Worm (Caenorhabditis elegans): ENCODE results near the gene R160.12.

Gene R160.12

DNA sequence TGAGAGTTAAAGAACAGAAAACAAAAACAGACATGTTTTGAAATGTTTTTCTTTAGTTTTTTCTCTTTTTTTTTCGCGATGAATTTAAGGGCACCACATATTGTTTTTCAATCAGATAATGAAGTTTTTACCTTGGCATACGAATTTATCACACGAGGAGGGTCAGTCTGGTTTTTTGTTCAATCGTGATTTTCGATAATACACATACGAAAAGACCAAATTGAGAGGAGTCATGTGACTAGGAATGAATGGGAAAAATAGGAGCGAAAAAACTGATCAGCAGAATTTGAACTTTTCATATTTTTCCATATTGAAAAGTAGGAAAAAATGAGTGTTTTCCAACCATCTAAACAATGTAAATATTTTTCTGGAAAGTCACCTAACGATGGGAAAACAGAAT, 8.9 kb upstream of the R160.12 start (continued):
- no peak for TF ChIP-seq zip-4 (GFP tag; optimal IDR thresholded peaks at IDR 0.05)
- peak; percentile 54 for TF ChIP-seq snu-23 (GFP tag; optimal IDR thresholded peaks at IDR 0.05)
- no peak for TF ChIP-seq pqm-1 (tag; optimal IDR thresholded peaks at IDR 0.05)
- TF ChIP-seq sup-37 (GFP tag; optimal IDR thresholded peaks at IDR 0.05) = no peak
- TF ChIP-seq mdl-1 (tag; optimal IDR thresholded peaks at IDR 0.05) = no peak
- TF ChIP-seq skn-1 (tag; optimal IDR thresholded peaks at IDR 0.05) = no peak
- no peak for TF ChIP-seq lin-15B (tag; optimal IDR thresholded peaks at IDR 0.05)
- TF ChIP-seq lin-39 (tag; optimal IDR thresholded peaks at IDR 0.05) = no peak
- no peak for TF ChIP-seq egl-13 (tag; optimal IDR thresholded peaks at IDR 0.05)
- peak; percentile 1 for TF ChIP-seq C16A3.4 (tag; optimal IDR thresholded peaks at IDR 0.05)
- no peak for TF ChIP-seq zag-1 (tag; optimal IDR thresholded peaks at IDR 0.05)
- TF ChIP-seq C04F5.9 (tag; optimal IDR thresholded peaks at IDR 0.05) = no peak
- TF ChIP-seq unc-98 (GFP tag; IDR thresholded peaks at IDR 0.05) = no peak
- TF ChIP-seq nhr-11 (tag; optimal IDR thresholded peaks at IDR 0.05) = no peak
- TF ChIP-seq ztf-11 (tag; optimal IDR thresholded peaks at IDR 0.05) = no peak
- no peak for TF ChIP-seq nhr-28 (tag; optimal IDR thresholded peaks at IDR 0.05)
- no peak for TF ChIP-seq aha-1 (tag; optimal IDR thresholded peaks at IDR 0.05)
- no peak for TF ChIP-seq nhr-19 (GFP tag; conservative IDR thresholded peaks at IDR 0.05)
- TF ChIP-seq ama-1 (optimal IDR thresholded peaks at IDR 0.05) = no peak
- peak; percentile 4 for TF ChIP-seq blmp-1 (tag; optimal IDR thresholded peaks at IDR 0.05)
- no peak for TF ChIP-seq fkh-8 (tag; optimal IDR thresholded peaks at IDR 0.05)
- no peak for TF ChIP-seq aly-2 (tag; optimal IDR thresholded peaks at IDR 0.05)
- TF ChIP-seq ceh-90 (tag; optimal IDR thresholded peaks at IDR 0.05) = no peak
- no peak for TF ChIP-seq lin-13 (GFP tag; optimal IDR thresholded peaks at IDR 0.05)
- TF ChIP-seq F16B12.6 (tag; optimal IDR thresholded peaks at IDR 0.05) = no peak
- TF ChIP-seq sox-4 (tag; optimal IDR thresholded peaks at IDR 0.05) = no peak
- TF ChIP-seq mep-1 (tag; optimal IDR thresholded peaks at IDR 0.05) = peak; percentile 21
- no peak for TF ChIP-seq mef-2 (tag; optimal IDR thresholded peaks at IDR 0.05)
- TF ChIP-seq elt-2 (tag; optimal IDR thresholded peaks at IDR 0.05) = no peak
- no peak for TF ChIP-seq ces-1 (GFP tag; optimal IDR thresholded peaks at IDR 0.05)
- TF ChIP-seq ets-5 (GFP tag; IDR thresholded peaks at IDR 0.05) = no peak
- no peak for TF ChIP-seq fkh-10 (GFP tag; optimal IDR thresholded peaks at IDR 0.05)
- peak; percentile 3 for TF ChIP-seq nhr-47 (tag; optimal IDR thresholded peaks at IDR 0.05)
- TF ChIP-seq ceh-8 (GFP tag; optimal IDR thresholded peaks at IDR 0.05) = no peak
- no peak; the same call in 1 of the 2 replicates for TF ChIP-seq grh-1 (GFP tag; IDR thresholded peaks at IDR 0.05)
- TF ChIP-seq unc-130 (tag; optimal IDR thresholded peaks at IDR 0.05) = peak; percentile 8
- TF ChIP-seq tlp-1 (tag; optimal IDR thresholded peaks at IDR 0.05) = no peak
- no peak for TF ChIP-seq mab-9 (GFP tag; IDR thresholded peaks at IDR 0.05)
- TF ChIP-seq efl-3 (GFP tag; optimal IDR thresholded peaks at IDR 0.05) = no peak
- no peak for TF ChIP-seq C34B4.2 (tag; optimal IDR thresholded peaks at IDR 0.05)
- TF ChIP-seq pax-3 (tag; optimal IDR thresholded peaks at IDR 0.05) = no peak
- no peak for TF ChIP-seq snpc-4 (tag; optimal IDR thresholded peaks at IDR 0.05)
- TF ChIP-seq rnt-1 (tag; optimal IDR thresholded peaks at IDR 0.05) = no peak
- no peak for TF ChIP-seq hlh-4 (tag; optimal IDR thresholded peaks at IDR 0.05)
- TF ChIP-seq xbp-1 (tag; optimal IDR thresholded peaks at IDR 0.05) = no peak
- no peak for TF ChIP-seq tbx-2 (tag; optimal IDR thresholded peaks at IDR 0.05)
- no peak for TF ChIP-seq hlh-17 (GFP tag; optimal IDR thresholded peaks at IDR 0.05; ENCODE audit: borderline replicate concordance)
- TF ChIP-seq lir-3 (tag; optimal IDR thresholded peaks at IDR 0.05; ENCODE audit: poor library complexity) = no peak
- TF ChIP-seq nhr-90 (tag; optimal IDR thresholded peaks at IDR 0.05; ENCODE audit: poor library complexity) = no peak
- TF ChIP-seq ztf-4 (tag; optimal IDR thresholded peaks at IDR 0.05) = no peak
- TF ChIP-seq jun-1 (tag; optimal IDR thresholded peaks at IDR 0.05) = no peak
- TF ChIP-seq nhr-20 (tag; optimal IDR thresholded peaks at IDR 0.05) = peak; percentile 61
- no peak for TF ChIP-seq unc-62 (GFP tag; optimal IDR thresholded peaks at IDR 0.05)
- no peak for TF ChIP-seq dsc-1 (tag; optimal IDR thresholded peaks at IDR 0.05)
- TF ChIP-seq hpl-2 (GFP tag; optimal IDR thresholded peaks at IDR 0.05) = no peak

Measured in whole organism, L1 larva.